Fruit fly (Drosophila melanogaster): ENCODE results near the gene CG13358.

The CG13358 gene

DNA sequence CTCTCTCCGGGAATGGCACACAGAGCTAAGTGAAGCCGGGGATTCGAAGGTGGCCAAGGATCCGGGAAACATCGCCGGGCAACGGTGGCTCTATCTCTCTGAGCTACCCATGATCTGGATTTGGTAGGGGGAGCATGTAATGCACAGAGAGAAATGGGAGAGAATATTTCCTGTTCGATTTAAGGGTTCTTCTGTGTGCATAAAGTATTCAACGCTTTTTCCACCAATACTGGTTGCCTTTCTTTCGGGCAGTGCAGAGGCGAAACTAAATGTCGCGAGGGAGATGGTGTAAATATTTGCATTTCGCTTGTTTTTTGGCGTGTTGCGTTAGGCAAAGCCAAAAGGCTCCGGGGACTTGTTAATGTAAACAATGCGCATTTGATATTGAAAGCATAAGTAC lies 37.2 kb upstream of the CG13358 start (continued):
- TF ChIP-seq CG9876 (GFP tag; optimal IDR thresholded peaks at IDR 0.05) (no peak), CG10543 (GFP tag; optimal IDR thresholded peaks at IDR 0.05) (no peak), oc (tag; optimal IDR thresholded peaks at IDR 0.05) (peak; percentile 9), bab2 (GFP tag; optimal IDR thresholded peaks at IDR 0.05) (no peak), Antp (GFP tag; optimal IDR thresholded peaks at IDR 0.05) (peak; percentile 33), HHEX (GFP tag; optimal IDR thresholded peaks at IDR 0.05) (no peak), CG34422 (GFP tag; IDR thresholded peaks at IDR 0.05) (no peak), Max (GFP tag; optimal IDR thresholded peaks at IDR 0.05) (no peak), peb (GFP tag; IDR thresholded peaks at IDR 0.05) (no peak), B-H1 (GFP tag; IDR thresholded peaks at IDR 0.05) (no peak), z (GFP tag; IDR thresholded peaks at IDR 0.05) (no peak), Hr78 (GFP tag; optimal IDR thresholded peaks at IDR 0.05) (no peak), ro (GFP tag; IDR thresholded peaks at IDR 0.05) (no peak), Oli (tag; optimal IDR thresholded peaks at IDR 0.05) (peak; percentile 19), lbe (GFP tag; optimal IDR thresholded peaks at IDR 0.05) (no peak), CG16813 (GFP tag; IDR thresholded peaks at IDR 0.05; ENCODE audit: partially characterized antibody) (no peak), CG3407 (GFP tag; optimal IDR thresholded peaks at IDR 0.05) (no peak), Optix (GFP tag; IDR thresholded peaks at IDR 0.05) (no peak), CG10462 (GFP tag; optimal IDR thresholded peaks at IDR 0.05) (no peak), CG13894 (tag; optimal IDR thresholded peaks at IDR 0.05) (no peak), CG17359 (tag; optimal IDR thresholded peaks at IDR 0.05) (peak; percentile 26), Ets65A (GFP tag) (peak; percentile 43), bcd (GFP tag; optimal IDR thresholded peaks at IDR 0.05) (no peak), sens-2 (GFP tag; IDR thresholded peaks at IDR 0.05) (no peak), CG11085 (GFP tag; IDR thresholded peaks at IDR 0.05) (no peak), amos (GFP tag; IDR thresholded peaks at IDR 0.05; ENCODE audit: partially characterized antibody) (no peak), sc (optimal IDR thresholded peaks at IDR 0.05) (no peak), sc (GFP tag; optimal IDR thresholded peaks at IDR 0.05) (no peak), klu (GFP tag; IDR thresholded peaks at IDR 0.05) (no peak), CG10565 (GFP tag; optimal IDR thresholded peaks at IDR 0.05) (no peak), Ptx1 (GFP tag; IDR thresholded peaks at IDR 0.05) (peak; percentile 49), ssp (GFP tag; IDR thresholded peaks at IDR 0.05) (no peak), hkb (optimal IDR thresholded peaks at IDR 0.05) (no peak), hkb (GFP tag; IDR thresholded peaks at IDR 0.05) (0 out of 2 replicates have a peak, but pooled peaks have one; percentile 30), zen2 (GFP tag; IDR thresholded peaks at IDR 0.05; ENCODE audit: partially characterized antibody) (no peak), CG1529 (GFP tag; optimal IDR thresholded peaks at IDR 0.05) (no peak), NC2β (GFP tag; optimal IDR thresholded peaks at IDR 0.05) (no peak), CG5953 (GFP tag; IDR thresholded peaks at IDR 0.05) (no peak), HLHmδ (GFP tag; optimal IDR thresholded peaks at IDR 0.05) (no peak), hth (optimal IDR thresholded peaks at IDR 0.05) (no peak), Nf-YB (GFP tag; optimal IDR thresholded peaks at IDR 0.05) (no peak), Eip74EF (GFP tag; optimal IDR thresholded peaks at IDR 0.05) (no peak), zfh1 (GFP tag; IDR thresholded peaks at IDR 0.05) (no peak), ind (GFP tag; optimal IDR thresholded peaks at IDR 0.05) (no peak), CG10274 (GFP tag; optimal IDR thresholded peaks at IDR 0.05) (no peak), Asciz (GFP tag; optimal IDR thresholded peaks at IDR 0.05) (no peak), dati (GFP tag; IDR thresholded peaks at IDR 0.05) (no peak), nau (GFP tag; optimal IDR thresholded peaks at IDR 0.05) (no peak), Trl (optimal IDR thresholded peaks at IDR 0.05) (no peak), Trl (GFP tag; optimal IDR thresholded peaks at IDR 0.05) (no peak), CG15011 (GFP tag; optimal IDR thresholded peaks at IDR 0.05) (no peak), vvl (GFP tag; IDR thresholded peaks at IDR 0.05) (0 out of 2 replicates have a peak, but pooled peaks have one; percentile 25), CG14710 (tag; optimal IDR thresholded peaks at IDR 0.05) (no peak)

Data from whole organism, embryonic.